Fruit fly (Drosophila melanogaster): ENCODE measurements around the gene tx.

- no peak for TF ChIP-seq Elba2 (GFP tag; optimal IDR thresholded peaks at IDR 0.05)
- TF ChIP-seq Dad (GFP tag; optimal IDR thresholded peaks at IDR 0.05), result no peak
- TF ChIP-seq Bgb (GFP tag; IDR thresholded peaks at IDR 0.05; ENCODE audit: partially characterized antibody), result no peak
- TF ChIP-seq Mrtf (GFP tag; IDR thresholded peaks at IDR 0.05), result no peak
- TF ChIP-seq CG2712 (tag; optimal IDR thresholded peaks at IDR 0.05), result no peak
These were observed 44.8 kb downstream of the tx start for dm6 chr3R:26485240-26485865.
